Worm (Caenorhabditis elegans) whole organism, late embryonic: ENCODE results near the gene R05D3.12.

ENCODE experiments used
- ama-1 ChIP-seq: fragments of 150-350 bp; optimal IDR thresholded peaks from 2 replicates; lab custom pipeline; 2014
- ceh-34 ChIP-seq: sonication (generic microtip); optimal IDR thresholded peaks from 2 replicates; lab custom pipeline; 2016; ENCODE audit warnings: mild to moderate bottlenecking, missing genetic modification characterization, missing compliant biosample characterization
- elt-2 ChIP-seq: sonication (generic microtip); optimal IDR thresholded peaks from 2 replicates; lab custom pipeline; 2016; ENCODE audit warnings: missing genetic modification reagents, missing genetic modification characterization, missing compliant biosample characterization
- ets-4 ChIP-seq: sonication (generic microtip); optimal IDR thresholded peaks from 2 replicates; lab custom pipeline; 2016; ENCODE audit warnings: missing genetic modification characterization, missing compliant biosample characterization
- hlh-15 ChIP-seq: sonication (generic microtip); optimal IDR thresholded peaks from 2 replicates; lab custom pipeline; 2016; ENCODE audit warnings: missing genetic modification characterization, missing compliant biosample characterization
- hlh-8 ChIP-seq: sonication (generic microtip); optimal IDR thresholded peaks from 2 replicates; lab custom pipeline; 2016; ENCODE audit warnings: missing genotype, missing genetic modification characterization, missing compliant biosample characterization
- pha-4 ChIP-seq: fragments of 150-350 bp; optimal IDR thresholded peaks from 2 replicates; lab custom pipeline; 2018; ENCODE audit warnings: missing biosample characterization, missing genetic modification reagents, missing genetic modification characterization
- tbx-7 ChIP-seq: sonication (generic microtip); optimal IDR thresholded peaks from 2 replicates; lab custom pipeline; 2016; ENCODE audit warnings: missing genotype, missing genetic modification characterization, missing compliant biosample characterization
- ttx-3 ChIP-seq: sonication (generic microtip); optimal IDR thresholded peaks from 2 replicates; lab custom pipeline; 2016; ENCODE audit warnings: missing genetic modification reagents, missing genetic modification characterization, missing compliant biosample characterization
- ztf-16 ChIP-seq: sonication (generic microtip); optimal IDR thresholded peaks from 2 replicates; lab custom pipeline; 2017; ENCODE audit warnings: missing genetic modification characterization, missing compliant biosample characterization

- TF ChIP-seq ttx-3 (tag; lab: Kevin White, UChicago) (no peak), hlh-15 (tag; lab: Kevin White, UChicago) (no peak), ama-1 (lab: Kevin White, UChicago) (no peak), elt-2 (tag; lab: Kevin White, UChicago) (no peak), hlh-8 (tag; lab: Kevin White, UChicago) (no peak), tbx-7 (tag; lab: Kevin White, UChicago) (no peak), ztf-16 (tag; lab: Kevin White, UChicago) (no peak), ets-4 (tag; lab: Kevin White, UChicago) (no peak), pha-4 (tag; lab: Kevin White, UChicago) (no peak), ceh-34 (tag; lab: Kevin White, UChicago) (no peak)
Measured at ce11 chrIII:8368619-8369018, 12.1 kb upstream of the R05D3.12 start, which contains the start of gene R05D3.9.
